Fruit fly (Drosophila melanogaster): ENCODE results near the gene CG8031.
A peak's percentile ranks its signal among the peaks of the same experiment; 100 is the strongest.

Gene CG8031

dm6 chr3R:12974447-12974846, 36.7 kb downstream of the CG8031 start:
- TF ChIP-seq CTCF (optimal IDR thresholded peaks at IDR 0.05) (no peak), CG8478 (optimal IDR thresholded peaks at IDR 0.05) (no peak)

- TF ChIP-seq CTCF (optimal IDR thresholded peaks at IDR 0.05) (no peak), CG8478 (optimal IDR thresholded peaks at IDR 0.05) (no peak)
Observed at dm6 chr3R:12972106-12972505, 39.0 kb downstream of the CG8031 start.

- no peak for TF ChIP-seq CTCF (optimal IDR thresholded peaks at IDR 0.05)
Observed at dm6 chr3R:12967612-12968011, 43.5 kb downstream of the CG8031 start, which contains the start of the genes CG14384 and grsm. Gene CG14384, minus strand, starts transcription at chr3R:12967712. Gene grsm, minus strand, starts transcription at chr3R:12967712.

- TF ChIP-seq CTCF (optimal IDR thresholded peaks at IDR 0.05) (no peak), CG8478 (optimal IDR thresholded peaks at IDR 0.05) (no peak)
Observed at dm6 chr3R:12964043-12964442, 47.1 kb downstream of the CG8031 start.

- TF ChIP-seq CG8478 (optimal IDR thresholded peaks at IDR 0.05) (no peak), CTCF (optimal IDR thresholded peaks at IDR 0.05) (no peak)
Observed at dm6 chr3R:12963491-12963890, 47.6 kb downstream of the CG8031 start, which contains the start of gene Cyp304a1. Gene Cyp304a1, plus strand, starts transcription at chr3R:12963791.

- no peak for TF ChIP-seq CG8478 (optimal IDR thresholded peaks at IDR 0.05)
Observed at dm6 chr3R:12962612-12963011, 48.5 kb downstream of the CG8031 start.

- TF ChIP-seq CG8478 (optimal IDR thresholded peaks at IDR 0.05) (no peak), CTCF (optimal IDR thresholded peaks at IDR 0.05) (peak; percentile 0 to 17)
Observed at dm6 chr3R:12960929-12961855, 49.9 kb downstream of the CG8031 start, which contains the start of gene Spc25. Gene Spc25, plus strand, starts transcription at chr3R:12961745.

- TF ChIP-seq CG8478 (optimal IDR thresholded peaks at IDR 0.05) (no peak), CTCF (optimal IDR thresholded peaks at IDR 0.05) (no peak)
Observed at dm6 chr3R:12960227-12960626, 50.9 kb downstream of the CG8031 start.

Data from S2 (cell line).